Worm (Caenorhabditis elegans) whole organism, midembryonic: ENCODE data around the gene str-33.

Source experiments
- flt-1 ChIP-seq: fragments of 200-800 bp; sonication (Bioruptor generic); IDR thresholded peaks from 2 replicates; pipeline ENCODE4 v1.3.6; 2022; ENCODE audit warnings: missing genetic modification characterization, missing compliant biosample characterization
- med-1 ChIP-seq: sonication (generic microtip); optimal IDR thresholded peaks from 2 replicates; lab custom pipeline; 2017; ENCODE audit warnings: missing genetic modification characterization, mild to moderate bottlenecking, missing compliant biosample characterization, antibody characterized with exemption, missing genetic modification reagents; ENCODE audit not compliant: insufficient read depth
- ztf-23 ChIP-seq: fragments of 200-800 bp; sonication (Bioruptor generic); IDR thresholded peaks from 2 replicates; pipeline ENCODE4 v1.3.6; 2022; ENCODE audit warnings: missing genetic modification reagents, missing genetic modification characterization, missing compliant biosample characterization

DNA sequence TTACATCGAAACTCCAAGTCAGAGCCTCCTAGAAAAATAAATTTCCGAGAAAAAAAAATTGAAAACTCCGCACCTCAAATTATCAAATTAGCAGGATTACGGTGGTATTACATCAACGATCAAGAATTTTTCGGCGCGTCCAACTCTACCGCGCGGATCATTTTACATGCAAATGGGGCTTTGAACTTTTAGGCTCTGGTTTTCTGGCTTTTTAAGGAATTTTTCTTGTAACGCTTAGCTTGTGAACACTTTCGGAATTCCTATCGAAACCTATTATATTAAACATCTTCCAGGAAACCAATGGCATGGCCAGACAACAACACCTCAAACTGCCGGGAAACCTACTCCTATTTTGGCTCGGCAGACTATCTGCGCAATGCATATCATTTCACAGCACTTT, 43.2 kb downstream of the str-33 start, which contains the start of gene srh-56:
- no peak for TF ChIP-seq flt-1 (GFP tag; lab: Robert Waterston, UW)
- no peak for TF ChIP-seq med-1 (GFP tag; lab: Kevin White, UChicago)
- TF ChIP-seq ztf-23 (GFP tag; lab: Robert Waterston, UW): no peak
